Worm (Caenorhabditis elegans) whole organism, L1 larva: Measurements from ENCODE around the gene C37C3.2.
A peak's percentile ranks its signal among the peaks of the same experiment; 100 is the strongest.

ENCODE experiments used
- Y116A8C.19 ChIP-seq: sonication (generic microtip); optimal IDR thresholded peaks from 2 replicates; lab custom pipeline; 2016; ENCODE audit warnings: missing compliant biosample characterization, missing genetic modification characterization, borderline replicate concordance
- ama-1 ChIP-seq: fragments of 150-350 bp; optimal IDR thresholded peaks from 2 replicates; lab custom pipeline; 2014
- elt-3 ChIP-seq, 6 experiments: fragments of 150-350 bp in 1 of 6; sonication (generic microtip); optimal IDR thresholded peaks; 2 replicates each; lab custom pipeline; 2017 to 2018; ENCODE audit warnings: missing biosample characterization in 6 of 6, missing genetic modification characterization in 6 of 6, inconsistent platforms in 1 of 6
- fos-1 ChIP-seq: fragments of 150-350 bp; optimal IDR thresholded peaks from 2 replicates; lab custom pipeline; 2014; ENCODE audit warnings: missing biosample characterization, missing genetic modification characterization
- grh-1 ChIP-seq: fragments of 200-800 bp; sonication (Bioruptor generic); IDR thresholded peaks from 2 replicates; pipeline ENCODE4 v1.3.6; 2022; ENCODE audit warnings: missing genetic modification reagents, missing genetic modification characterization, missing compliant biosample characterization
- nhr-12 ChIP-seq: sonication (generic microtip); optimal IDR thresholded peaks from 2 replicates; lab custom pipeline; 2017; ENCODE audit warnings: missing biosample characterization, missing genetic modification characterization
- skn-1 ChIP-seq: fragments of 150-350 bp; optimal IDR thresholded peaks from 2 replicates; lab custom pipeline; 2014; ENCODE audit warnings: missing biosample characterization, missing genetic modification characterization
- snpc-4 ChIP-seq: fragments of 150-350 bp; optimal IDR thresholded peaks from 2 replicates; lab custom pipeline; 2014; ENCODE audit warnings: missing biosample characterization, missing genetic modification characterization
- tbx-2 ChIP-seq: sonication (generic microtip); optimal IDR thresholded peaks from 2 replicates; lab custom pipeline; 2016; ENCODE audit warnings: missing genetic modification characterization, missing compliant biosample characterization

ce11 chrV:7820270-7820669 is 35.5 kb upstream of the C37C3.2 start, which contains the start of gene lbp-4:
- TF ChIP-seq grh-1 (GFP tag; lab: Robert Waterston, UW) (no peak), snpc-4 (tag; lab: Kevin White, UChicago) (peak; percentile 3), elt-3 (tag; optimal IDR thresholded peaks at IDR 0.05; lab: Kevin White, UChicago) (peak in 1 of 6 experiments; percentile 17), skn-1 (tag; lab: Kevin White, UChicago) (peak; percentile 12), ama-1 (lab: Kevin White, UChicago) (no peak), nhr-12 (tag; lab: Kevin White, UChicago) (no peak), tbx-2 (tag; lab: Kevin White, UChicago) (peak; percentile 15), fos-1 (tag; lab: Kevin White, UChicago) (no peak), Y116A8C.19 (no peak)
